Worm (Caenorhabditis elegans) whole organism, L3 larva: ENCODE results near the gene F29A7.3.

Source experiments
- R02D3.7 ChIP-seq: fragments of 150-350 bp; optimal IDR thresholded peaks from 2 replicates; lab custom pipeline; 2014; ENCODE audit warnings: missing biosample characterization, missing genetic modification characterization
- elt-2 ChIP-seq: sonication (generic microtip); optimal IDR thresholded peaks from 2 replicates; lab custom pipeline; 2016; ENCODE audit warnings: missing genetic modification reagents, mild to moderate bottlenecking, missing genetic modification characterization, missing compliant biosample characterization
- jun-1 ChIP-seq: fragments of 150-350 bp; optimal IDR thresholded peaks from 2 replicates; lab custom pipeline; 2014; ENCODE audit warnings: missing biosample characterization, missing genetic modification reagents, missing genetic modification characterization
- lin-15B ChIP-seq: fragments of 150-350 bp; optimal IDR thresholded peaks from 2 replicates; lab custom pipeline; 2014; ENCODE audit warnings: missing biosample characterization, missing genetic modification characterization
- pqm-1 ChIP-seq: fragments of 150-350 bp; optimal IDR thresholded peaks from 2 replicates; lab custom pipeline; 2017; ENCODE audit warnings: missing biosample characterization, missing genetic modification characterization, inconsistent platforms
- skn-1 ChIP-seq: fragments of 150-350 bp; optimal IDR thresholded peaks from 2 replicates; lab custom pipeline; 2014; ENCODE audit warnings: missing biosample characterization, missing genetic modification characterization
- unc-62 ChIP-seq: fragments of 150-350 bp; sonication (generic microtip); optimal IDR thresholded peaks from 4 replicates; lab custom pipeline; 2014; ENCODE audit warnings: missing biosample characterization, missing genetic modification reagents, missing genetic modification characterization

- TF ChIP-seq elt-2 (tag; lab: Kevin White, UChicago) (no peak), unc-62 (GFP tag; lab: Kevin White, UChicago) (no peak), skn-1 (tag; lab: Kevin White, UChicago) (no peak), lin-15B (tag; lab: Kevin White, UChicago) (no peak), pqm-1 (tag; lab: Kevin White, UChicago) (no peak), R02D3.7 (tag; lab: Kevin White, UChicago) (no peak), jun-1 (tag; lab: Kevin White, UChicago) (no peak)
Measured at ce11 chrII:2777846-2778245, 24.7 kb downstream of the F29A7.3 start, which contains the start of gene F08D12.4.
